Worm (Caenorhabditis elegans) whole organism, L3 larva: ENCODE measurements around the gene F47G3.1.

ENCODE experiments used
- aly-2 ChIP-seq: fragments of 150-350 bp; optimal IDR thresholded peaks from 2 replicates; lab custom pipeline; 2014; ENCODE audit warnings: missing biosample characterization, missing genetic modification characterization
- ama-1 ChIP-seq: fragments of 150-350 bp; optimal IDR thresholded peaks from 2 replicates; lab custom pipeline; 2018
- ceh-28 ChIP-seq: fragments of 150-350 bp; optimal IDR thresholded peaks from 2 replicates; lab custom pipeline; 2014; ENCODE audit warnings: missing biosample characterization, missing genetic modification reagents, missing genetic modification characterization
- elt-3 ChIP-seq, 3 experiments: fragments of 150-350 bp in 1 of 3; sonication (generic microtip) in 2 of 3; optimal IDR thresholded peaks; 2 replicates in 2 of 3; 4 replicates in 1 of 3; lab custom pipeline; 2014 to 2017; ENCODE audit warnings: missing biosample characterization in 3 of 3, missing genetic modification characterization in 3 of 3
- fos-1 ChIP-seq: fragments of 150-350 bp; optimal IDR thresholded peaks from 2 replicates; lab custom pipeline; 2014; ENCODE audit warnings: missing biosample characterization, missing genetic modification characterization
- tbx-2 ChIP-seq: sonication (generic microtip); optimal IDR thresholded peaks from 2 replicates; lab custom pipeline; 2016; ENCODE audit warnings: mild to moderate bottlenecking, missing genetic modification characterization, missing compliant biosample characterization
- zag-1 ChIP-seq: fragments of 150-350 bp; optimal IDR thresholded peaks from 2 replicates; lab custom pipeline; 2014; ENCODE audit warnings: missing biosample characterization, missing genetic modification characterization

DNA sequence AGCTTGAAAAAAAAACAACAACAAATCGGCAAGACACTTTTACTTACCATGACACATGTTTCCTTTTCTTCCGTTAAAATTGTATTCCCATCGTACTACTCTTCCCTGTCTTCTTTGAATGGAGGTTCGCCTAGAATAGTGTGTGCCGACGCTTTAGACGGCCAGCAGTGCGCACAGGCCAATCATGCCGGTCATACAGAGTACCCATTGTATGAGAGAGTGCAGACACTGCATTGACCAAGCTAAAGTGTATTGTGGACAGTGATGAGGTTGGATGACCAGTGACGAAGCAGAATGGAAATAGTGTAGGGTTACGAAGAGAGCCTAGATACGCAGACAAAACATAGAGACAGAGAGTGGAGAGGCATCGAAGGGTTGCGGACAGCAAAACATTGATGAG is 16.3 kb downstream of the F47G3.1 start, which contains the start of gene dhhc-9:
- TF ChIP-seq fos-1, result no peak
- TF ChIP-seq elt-3 (tag; optimal IDR thresholded peaks at IDR 0.05; lab: Kevin White, UChicago), result no peak
- TF ChIP-seq zag-1, result no peak
- TF ChIP-seq tbx-2 (tag; lab: Kevin White, UChicago), result no peak
- no peak for TF ChIP-seq aly-2 (tag; lab: Kevin White, UChicago)
- no peak for TF ChIP-seq ama-1 (lab: Kevin White, UChicago)
- TF ChIP-seq ceh-28 (tag; lab: Kevin White, UChicago), result no peak
